Worm (Caenorhabditis elegans) whole organism, L4 larva: ENCODE measurements around the gene srbc-1.

Experiments used
- D1046.2 ChIP-seq: fragments of 200-800 bp; sonication (Bioruptor generic); IDR thresholded peaks from 2 replicates; pipeline ENCODE4 v1.3.6; 2022; ENCODE audit warnings: missing genetic modification characterization, missing compliant biosample characterization
- F44E2.7 ChIP-seq: fragments of 200-800 bp; sonication (Bioruptor generic); IDR thresholded peaks from 2 replicates; pipeline ENCODE4 v2.1.2; 2022; ENCODE audit warnings: missing genetic modification characterization, missing compliant biosample characterization
- R02D3.7 ChIP-seq: fragments of 150-350 bp; sonication (generic microtip); optimal IDR thresholded peaks from 3 replicates; lab custom pipeline; 2014; ENCODE audit warnings: missing biosample characterization, missing genetic modification characterization
- Y105C5A.15 ChIP-seq: fragments of 200-800 bp; sonication (Bioruptor generic); IDR thresholded peaks from 2 replicates; pipeline ENCODE4 v1.3.6; 2022; ENCODE audit warnings: missing genetic modification characterization, missing compliant biosample characterization
- Y75B8A.6 ChIP-seq: fragments of 200-800 bp; sonication (Bioruptor generic); IDR thresholded peaks from 2 replicates; pipeline ENCODE4 v1.3.6; 2022; ENCODE audit warnings: missing genetic modification reagents, missing genetic modification characterization, missing compliant biosample characterization
- aha-1 ChIP-seq: fragments of 150-350 bp; peaks from one replicate; lab custom pipeline; 2014; ENCODE audit warnings: missing biosample characterization, missing genetic modification characterization
- aly-2 ChIP-seq: sonication (generic microtip); optimal IDR thresholded peaks from 2 replicates; lab custom pipeline; 2018; ENCODE audit warnings: missing biosample characterization, missing genetic modification characterization
- ama-1 ChIP-seq: fragments of 150-350 bp; optimal IDR thresholded peaks from 2 replicates; lab custom pipeline; 2014; ENCODE audit warnings: inconsistent platforms, mixed read lengths
- attf-4 ChIP-seq: sonication (generic microtip); optimal IDR thresholded peaks from 3 replicates; lab custom pipeline; 2017; ENCODE audit warnings: missing biosample characterization, missing genetic modification characterization
- ceh-32 ChIP-seq: sonication (generic microtip); optimal IDR thresholded peaks from 2 replicates; lab custom pipeline; 2016; ENCODE audit warnings: mild to moderate bottlenecking, missing genetic modification characterization, missing compliant biosample characterization; ENCODE audit not compliant: poor library complexity
- ceh-82 ChIP-seq: sonication (generic microtip); optimal IDR thresholded peaks from 2 replicates; lab custom pipeline; 2017; ENCODE audit warnings: missing biosample characterization, missing genetic modification characterization
- ctbp-1 ChIP-seq: fragments of 200-800 bp; sonication (Bioruptor generic); IDR thresholded peaks from 2 replicates; pipeline ENCODE4 v1.3.6; 2022; ENCODE audit warnings: missing genetic modification reagents, missing genetic modification characterization, missing compliant biosample characterization
- daf-16 ChIP-seq, 3 experiments: sonication (generic microtip); optimal IDR thresholded peaks; 2 replicates each; lab custom pipeline; 2016 to 2017; ENCODE audit warnings: missing genetic modification characterization in 3 of 3, missing genetic modification reagents in 3 of 3, mild to moderate bottlenecking in 2 of 3, missing compliant biosample characterization in 2 of 3, missing biosample characterization in 1 of 3, moderate library complexity in 1 of 3
- dmd-6 ChIP-seq: fragments of 200-800 bp; sonication (Bioruptor generic); IDR thresholded peaks from 2 replicates; pipeline ENCODE4 v1.3.6; 2022; ENCODE audit warnings: missing genetic modification reagents, missing genetic modification characterization, missing compliant biosample characterization
- dmd-8 ChIP-seq: fragments of 200-800 bp; sonication (Bioruptor generic); IDR thresholded peaks from 2 replicates; pipeline ENCODE4 v1.3.6; 2022; ENCODE audit warnings: missing genetic modification characterization, missing compliant biosample characterization
- dpl-1 ChIP-seq: fragments of 150-350 bp; optimal IDR thresholded peaks from 2 replicates; lab custom pipeline; 2014; ENCODE audit warnings: missing biosample characterization, missing genetic modification reagents, missing genetic modification characterization
- fkh-10 ChIP-seq: fragments of 150-350 bp; optimal IDR thresholded peaks from 2 replicates; lab custom pipeline; 2014; ENCODE audit warnings: missing biosample characterization, missing genetic modification reagents, missing genetic modification characterization
- hif-1 ChIP-seq, 2 experiments: sonication (generic microtip); optimal IDR thresholded peaks; 2 replicates each; lab custom pipeline; 2016 to 2017; ENCODE audit warnings: missing compliant biosample characterization in 2 of 2, missing genetic modification characterization in 2 of 2, missing genetic modification reagents in 2 of 2, missing genotype in 2 of 2, mild to moderate bottlenecking in 1 of 2
- hlh-11 ChIP-seq: fragments of 200-800 bp; sonication (Bioruptor generic); optimal IDR thresholded peaks from 2 replicates; lab custom pipeline; 2018; ENCODE audit warnings: mild to moderate bottlenecking, missing genetic modification characterization, missing compliant biosample characterization
- lin-15B ChIP-seq: fragments of 150-350 bp; sonication (generic microtip); optimal IDR thresholded peaks from 3 replicates; lab custom pipeline; 2014; ENCODE audit warnings: missing biosample characterization, missing genetic modification characterization
- lin-39 ChIP-seq: fragments of 150-350 bp; optimal IDR thresholded peaks from 2 replicates; lab custom pipeline; 2014; ENCODE audit warnings: missing biosample characterization, missing genetic modification reagents, missing genetic modification characterization
- madf-5 ChIP-seq, 2 experiments: fragments of 200-800 bp; sonication (Bioruptor generic); IDR thresholded peaks; 2 replicates each; pipeline ENCODE4 v1.3.6; 2022; ENCODE audit warnings: missing compliant biosample characterization in 2 of 2, missing genetic modification characterization in 2 of 2
- mxl-3 ChIP-seq: fragments of 200-800 bp; sonication (Bioruptor generic); optimal IDR thresholded peaks from 2 replicates; lab custom pipeline; 2018; ENCODE audit warnings: mild to moderate bottlenecking, missing genetic modification characterization, missing compliant biosample characterization
- nhr-10 ChIP-seq: fragments of 150-350 bp; optimal IDR thresholded peaks from 2 replicates; lab custom pipeline; 2014; ENCODE audit warnings: missing biosample characterization, missing genetic modification characterization
- nhr-111 ChIP-seq: fragments of 200-800 bp; sonication (Bioruptor generic); optimal IDR thresholded peaks from 2 replicates; lab custom pipeline; 2018; ENCODE audit warnings: mild to moderate bottlenecking, missing genetic modification characterization, missing compliant biosample characterization
- php-3 ChIP-seq: fragments of 200-800 bp; sonication (Bioruptor generic); IDR thresholded peaks from 2 replicates; pipeline ENCODE4 v1.3.6; 2022; ENCODE audit warnings: missing genetic modification reagents, missing genetic modification characterization, missing compliant biosample characterization
- pqm-1 ChIP-seq: sonication (generic microtip); optimal IDR thresholded peaks from 2 replicates; lab custom pipeline; 2017; ENCODE audit warnings: missing biosample characterization, missing genetic modification characterization
- saeg-2 ChIP-seq: fragments of 200-800 bp; sonication (Bioruptor generic); IDR thresholded peaks from 2 replicates; pipeline ENCODE4 v1.3.6; 2022; ENCODE audit warnings: missing genetic modification reagents, missing genetic modification characterization, missing compliant biosample characterization
- sdz-12 ChIP-seq: fragments of 200-800 bp; sonication (Bioruptor generic); optimal IDR thresholded peaks from 2 replicates; lab custom pipeline; 2018; ENCODE audit warnings: mild to moderate bottlenecking, missing genetic modification characterization, missing compliant biosample characterization
- snpc-4 ChIP-seq: fragments of 150-350 bp; optimal IDR thresholded peaks from 2 replicates; lab custom pipeline; 2014; ENCODE audit warnings: missing biosample characterization, missing genetic modification characterization
- tra-1 ChIP-seq: fragments of 200-800 bp; sonication (Bioruptor generic); IDR thresholded peaks from 2 replicates; pipeline ENCODE4 v1.3.6; 2022; ENCODE audit warnings: missing genetic modification reagents, missing genetic modification characterization, missing compliant biosample characterization
- unc-62 ChIP-seq, 3 experiments: fragments of 150-350 bp in 1 of 3; sonication (generic microtip); optimal IDR thresholded peaks in 2 of 3; peaks in 1 of 3; 1 replicate in 1 of 3; 2 replicates in 2 of 3; lab custom pipeline; 2014 to 2017; ENCODE audit warnings: missing biosample characterization in 3 of 3, missing genetic modification characterization in 3 of 3, missing genetic modification reagents in 3 of 3, missing genotype in 1 of 3
- vab-7 ChIP-seq: fragments of 200-800 bp; sonication (Bioruptor generic); IDR thresholded peaks from 2 replicates; pipeline ENCODE4 v1.3.6; 2022; ENCODE audit warnings: missing genetic modification reagents, missing genetic modification characterization, missing compliant biosample characterization
- zip-11 ChIP-seq: fragments of 200-800 bp; sonication (Bioruptor generic); IDR thresholded peaks from 2 replicates; pipeline ENCODE4 v1.3.6; 2022; ENCODE audit warnings: missing genetic modification characterization, missing compliant biosample characterization
- zip-2 ChIP-seq: fragments of 150-350 bp; optimal IDR thresholded peaks from 2 replicates; lab custom pipeline; 2014; ENCODE audit warnings: missing biosample characterization, missing genetic modification characterization
- ztf-11 ChIP-seq: fragments of 150-350 bp; optimal IDR thresholded peaks from 2 replicates; lab custom pipeline; 2014; ENCODE audit warnings: missing biosample characterization, missing genetic modification characterization

Gene srbc-1

DNA sequence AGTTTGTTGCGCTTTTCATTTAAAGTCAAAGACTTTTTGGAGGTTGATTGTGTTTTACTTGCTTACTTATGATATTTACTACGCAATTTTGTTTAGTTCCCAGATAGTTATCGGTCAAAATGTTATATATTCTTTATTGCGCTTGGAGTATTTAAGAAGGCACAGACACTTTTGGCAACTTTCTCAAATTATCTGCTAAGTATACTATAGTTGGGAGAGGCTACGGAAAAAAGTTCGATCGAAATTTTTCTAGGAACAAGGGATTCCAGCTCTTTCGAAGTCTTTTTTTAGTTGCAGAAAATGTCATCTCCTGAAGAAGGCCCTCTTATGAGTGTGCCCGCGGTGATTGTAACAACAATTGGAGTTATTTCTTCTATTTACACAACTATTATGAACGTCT lies 41.7 kb downstream of the srbc-1 start, which contains the start of gene srbc-5:
Gene srbc-5 (plus strand): TSS at position 301 of the 400 bp plus-strand sequence.
- TF ChIP-seq fkh-10 (GFP tag; lab: Kevin White, UChicago) = no peak
- TF ChIP-seq lin-15B (tag; lab: Kevin White, UChicago) = no peak
- TF ChIP-seq ztf-11 (tag; lab: Kevin White, UChicago) = no peak

DNA sequence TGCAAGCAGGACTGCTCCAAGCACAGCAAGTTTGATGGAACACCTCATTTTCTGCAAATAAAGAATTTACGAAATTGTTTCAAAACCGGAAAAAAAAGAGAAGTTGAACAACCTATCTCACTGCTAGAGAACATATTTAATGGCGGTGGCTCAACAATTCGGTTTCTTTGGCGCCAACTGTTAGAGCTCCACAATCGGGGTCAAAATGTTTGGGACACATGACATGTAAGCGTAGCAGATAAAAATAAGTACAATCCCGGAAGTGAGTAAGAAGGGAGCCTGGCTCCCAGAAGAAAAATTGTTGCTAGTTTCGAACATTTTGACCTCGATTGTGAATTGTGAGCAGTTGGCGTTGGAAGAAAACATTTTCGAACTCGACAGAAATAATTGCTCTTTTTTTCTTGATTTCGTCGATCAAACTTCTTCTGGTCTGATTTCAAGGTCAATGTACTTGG lies 42.6 kb downstream of the srbc-1 start, which contains the start of gene T28A11.16:
Gene T28A11.16 (minus strand): TSS at position 51 of the 455 bp plus-strand sequence.
- TF ChIP-seq hlh-11 (tag; lab: Kevin White, UChicago) (peak; percentile 45), aha-1 (tag; lab: Kevin White, UChicago) (peak; percentile 70), daf-16 (GFP tag; optimal IDR thresholded peaks at IDR 0.05; lab: Kevin White, UChicago) (peak in 1 of 2 experiments; percentile 80), daf-16 (tag; optimal IDR thresholded peaks at IDR 0.05; lab: Kevin White, UChicago) (no peak), D1046.2 (GFP tag; lab: Robert Waterston, UW) (no peak), Y105C5A.15 (GFP tag; lab: Robert Waterston, UW) (no peak), attf-4 (tag; lab: Kevin White, UChicago) (no peak), F44E2.7 (GFP tag; lab: Robert Waterston, UW) (no peak)

DNA sequence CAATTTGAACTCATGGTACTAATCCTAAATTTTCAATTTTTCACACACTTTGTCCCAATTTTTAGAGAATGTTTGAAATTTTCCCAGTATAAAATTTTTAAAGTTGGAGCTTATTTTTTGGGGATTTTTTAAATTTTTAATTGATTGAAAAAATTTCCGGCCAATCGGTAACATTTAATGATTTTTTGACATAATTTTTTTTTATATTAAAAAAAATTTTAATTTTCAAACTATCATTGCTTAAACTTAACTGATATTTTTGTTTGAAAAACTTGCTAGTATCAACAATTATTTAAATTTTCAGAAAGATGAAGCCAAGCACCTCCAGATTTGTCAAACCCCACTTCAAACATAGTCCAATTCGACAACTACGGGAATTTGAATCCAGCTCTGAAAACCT lies 44.5 kb downstream of the srbc-1 start, which contains the start of gene T28A11.22:
Gene T28A11.22 (plus strand): TSS at position 301 of the 400 bp plus-strand sequence.
- TF ChIP-seq dmd-8 (GFP tag; lab: Robert Waterston, UW) (no peak), vab-7 (GFP tag; lab: Robert Waterston, UW) (no peak), saeg-2 (no peak), zip-11 (GFP tag; lab: Robert Waterston, UW) (no peak), hlh-11 (tag; lab: Kevin White, UChicago) (no peak), dmd-6 (GFP tag; lab: Robert Waterston, UW) (no peak), R02D3.7 (tag; lab: Kevin White, UChicago) (no peak), nhr-10 (no peak), madf-5 (GFP tag; IDR thresholded peaks at IDR 0.05; lab: Robert Waterston, UW) (no peak), nhr-111 (GFP tag; lab: Kevin White, UChicago) (no peak), pqm-1 (no peak)

DNA sequence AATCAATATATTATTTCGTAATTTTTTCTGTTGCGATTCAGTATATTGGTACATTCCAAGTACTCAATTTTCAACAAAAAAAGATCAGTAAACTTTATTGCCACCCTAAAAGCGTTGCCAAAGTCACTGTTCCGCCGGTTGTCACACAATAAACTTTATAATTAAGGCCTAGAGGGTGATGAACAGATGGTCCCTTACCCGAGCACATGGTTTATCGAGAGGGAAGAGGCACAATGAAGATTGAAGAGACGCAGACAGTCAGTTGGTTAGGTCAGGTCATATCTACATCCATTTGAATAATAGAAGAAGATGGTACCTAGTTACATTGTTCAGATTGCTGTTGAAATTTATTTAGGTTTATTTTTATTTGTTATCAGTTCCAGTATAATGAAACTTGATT lies 45.0 kb downstream of the srbc-1 start:
- no peak for TF ChIP-seq pqm-1
- TF ChIP-seq ama-1 (lab: Kevin White, UChicago) = no peak
- no peak for TF ChIP-seq hif-1 (tag; optimal IDR thresholded peaks at IDR 0.05; lab: Kevin White, UChicago)
- TF ChIP-seq mxl-3 (GFP tag; lab: Kevin White, UChicago) = no peak
- TF ChIP-seq ctbp-1 (GFP tag; lab: Robert Waterston, UW) = no peak
- no peak for TF ChIP-seq nhr-10
- TF ChIP-seq sdz-12 (GFP tag; lab: Kevin White, UChicago) = no peak
- TF ChIP-seq aly-2 (tag; lab: Kevin White, UChicago) = no peak
- TF ChIP-seq ceh-82 (tag; lab: Kevin White, UChicago) = no peak
- no peak for TF ChIP-seq snpc-4
- TF ChIP-seq lin-39 = no peak
- no peak for TF ChIP-seq zip-11 (GFP tag; lab: Robert Waterston, UW)
- TF ChIP-seq dpl-1 (GFP tag; lab: Kevin White, UChicago) = no peak
- no peak for TF ChIP-seq php-3 (GFP tag; lab: Robert Waterston, UW)
- no peak for TF ChIP-seq unc-62 (GFP tag; optimal IDR thresholded peaks at IDR 0.05 in 1 of 2; lab: Kevin White, UChicago)
- TF ChIP-seq unc-62 (tag; optimal IDR thresholded peaks at IDR 0.05; lab: Kevin White, UChicago) = no peak
- TF ChIP-seq zip-2 (tag; lab: Kevin White, UChicago) = no peak
- TF ChIP-seq ceh-32 (tag; lab: Kevin White, UChicago) = no peak
- no peak for TF ChIP-seq Y75B8A.6 (GFP tag; lab: Robert Waterston, UW)
- TF ChIP-seq tra-1 (GFP tag; lab: Robert Waterston, UW) = no peak
